Fruit fly (Drosophila melanogaster) whole organism, embryonic: ENCODE results near the gene sau.

ENCODE experiments used
- ATbp ChIP-seq: fragments of 200-800 bp; sonication (Bioruptor generic); optimal IDR thresholded peaks from 2 replicates; lab custom pipeline; 2017; ENCODE audit warnings: missing biosample characterization, mild to moderate bottlenecking, missing genetic modification characterization, missing genetic modification reagents
- Ada2b ChIP-seq: fragments of 200-800 bp; sonication (Bioruptor generic); IDR thresholded peaks from 2 replicates; pipeline ENCODE4 v1.3.6; 2022; ENCODE audit warnings: missing biosample characterization, missing genetic modification characterization
- Asciz ChIP-seq: fragments of 200-800 bp; sonication (Bioruptor generic); optimal IDR thresholded peaks from 2 replicates; lab custom pipeline; 2017; ENCODE audit warnings: missing biosample characterization, mild to moderate bottlenecking, missing genetic modification characterization, missing genetic modification reagents
- BtbVII ChIP-seq: fragments of 200-800 bp; sonication (Bioruptor generic); optimal IDR thresholded peaks from 3 replicates; lab custom pipeline; 2017; ENCODE audit warnings: missing biosample characterization, mild to moderate bottlenecking, missing genetic modification characterization
- CG1024 ChIP-seq: fragments of 200-800 bp; sonication (Bioruptor generic); IDR thresholded peaks from 2 replicates; pipeline ENCODE4 v1.3.6; 2022; ENCODE audit warnings: missing biosample characterization, missing genetic modification characterization
- CG10321 ChIP-seq: fragments of 200-800 bp; sonication (Bioruptor generic); IDR thresholded peaks from 2 replicates; pipeline ENCODE4 v1.3.6; 2022; ENCODE audit warnings: missing biosample characterization, missing genetic modification characterization
- CG11723 ChIP-seq: fragments of 200-800 bp; sonication (Bioruptor generic); optimal IDR thresholded peaks from 2 replicates; lab custom pipeline; 2017; ENCODE audit warnings: missing biosample characterization, mild to moderate bottlenecking, missing genetic modification characterization
- CG12155 ChIP-seq: fragments of 200-800 bp; sonication (Bioruptor generic); optimal IDR thresholded peaks from 3 replicates; lab custom pipeline; 2016; ENCODE audit warnings: missing biosample characterization, missing genetic modification characterization
- CG1529 ChIP-seq: fragments of 200-800 bp; sonication (Bioruptor generic); optimal IDR thresholded peaks from 3 replicates; lab custom pipeline; 2018; ENCODE audit warnings: missing biosample characterization, missing genetic modification characterization
- CG15479 ChIP-seq: fragments of 200-800 bp; sonication (Bioruptor generic); optimal IDR thresholded peaks from 3 replicates; lab custom pipeline; 2019; ENCODE audit warnings: missing biosample characterization, mild to moderate bottlenecking, missing genetic modification characterization, moderate library complexity
- CG17568 ChIP-seq: fragments of 200-800 bp; sonication (Bioruptor generic); optimal IDR thresholded peaks from 2 replicates; lab custom pipeline; 2018; ENCODE audit warnings: missing biosample characterization, mild to moderate bottlenecking, missing genetic modification characterization, moderate library complexity
- CG17802 ChIP-seq: fragments of 200-800 bp; sonication (Bioruptor generic); optimal IDR thresholded peaks from 2 replicates; lab custom pipeline; 2018; ENCODE audit warnings: missing biosample characterization, mild to moderate bottlenecking, missing genetic modification characterization, moderate library complexity
- CG17912 ChIP-seq: fragments of 200-800 bp; sonication (Bioruptor generic); optimal IDR thresholded peaks from 2 replicates; lab custom pipeline; 2018; ENCODE audit warnings: missing biosample characterization, mild to moderate bottlenecking, missing genetic modification characterization
- CG3407 ChIP-seq: fragments of 200-800 bp; sonication (Bioruptor generic); optimal IDR thresholded peaks from 2 replicates; lab custom pipeline; 2018; ENCODE audit warnings: missing biosample characterization, mild to moderate bottlenecking, missing genetic modification characterization
- CG6254 ChIP-seq: fragments of 200-800 bp; sonication (Bioruptor generic); optimal IDR thresholded peaks from 3 replicates; lab custom pipeline; 2017; ENCODE audit warnings: mild to moderate bottlenecking, missing biosample characterization, missing genetic modification reagents, missing genetic modification characterization
- CG7745 ChIP-seq: fragments of 200-800 bp; sonication (Bioruptor generic); optimal IDR thresholded peaks from 2 replicates; lab custom pipeline; 2018; ENCODE audit warnings: missing biosample characterization, mild to moderate bottlenecking, missing genetic modification characterization, moderate library complexity
- CG8359 ChIP-seq: fragments of 200-800 bp; sonication (Bioruptor generic); optimal IDR thresholded peaks from 2 replicates; lab custom pipeline; 2017; ENCODE audit warnings: missing biosample characterization, mild to moderate bottlenecking, missing genetic modification characterization, borderline replicate concordance
- CG9727 ChIP-seq: fragments of 200-800 bp; sonication (Bioruptor generic); optimal IDR thresholded peaks from 3 replicates; lab custom pipeline; 2017; ENCODE audit warnings: missing biosample characterization, mild to moderate bottlenecking, missing genetic modification characterization
- CrebB ChIP-seq: fragments of 200-800 bp; sonication (Bioruptor generic); optimal IDR thresholded peaks from 3 replicates; lab custom pipeline; 2018; ENCODE audit warnings: missing biosample characterization, mild to moderate bottlenecking, missing genetic modification characterization
- Dbx ChIP-seq: fragments of 200-800 bp; sonication (Bioruptor generic); IDR thresholded peaks from 3 replicates; pipeline ENCODE4 v1.3.6; 2022; ENCODE audit warnings: missing biosample characterization, missing genetic modification characterization
- Doc2 ChIP-seq: fragments of 200-800 bp; sonication (Bioruptor generic); IDR thresholded peaks from 2 replicates; pipeline ENCODE4 v1.3.6; 2022; ENCODE audit warnings: missing biosample characterization, missing genetic modification characterization
- Dp ChIP-seq: fragments of 200-800 bp; sonication (Bioruptor generic); optimal IDR thresholded peaks from 2 replicates; lab custom pipeline; 2018; ENCODE audit warnings: missing biosample characterization, mild to moderate bottlenecking, missing genetic modification characterization, moderate library complexity
- Eip74EF ChIP-seq, 2 experiments: fragments of 200-800 bp in 1 of 2; fragments of >200 bp in 1 of 2; sonication (Bioruptor generic) in 1 of 2; optimal IDR thresholded peaks; 2 replicates each; lab custom pipeline; 2017 to 2019; ENCODE audit warnings: missing biosample characterization in 2 of 2, missing genetic modification characterization in 2 of 2, mild to moderate bottlenecking in 1 of 2, moderate library complexity in 1 of 2
- Gug ChIP-seq: fragments of 200-800 bp; sonication (Bioruptor generic); IDR thresholded peaks from 4 replicates; pipeline ENCODE4 v1.3.6; 2022; ENCODE audit warnings: missing biosample characterization, missing genetic modification characterization
- Mad ChIP-seq: fragments of 200-800 bp; sonication (Bioruptor generic); optimal IDR thresholded peaks from 2 replicates; lab custom pipeline; 2016; ENCODE audit warnings: missing biosample characterization, missing genetic modification characterization
- Med ChIP-seq: fragments of 200-800 bp; sonication (Bioruptor generic); peaks from one replicate; lab custom pipeline; 2016; ENCODE audit warnings: missing biosample characterization, missing genetic modification characterization, mild to moderate bottlenecking, inconsistent platforms, moderate library complexity
- NFAT ChIP-seq: fragments of 200-800 bp; sonication (Bioruptor generic); IDR thresholded peaks from 2 replicates; pipeline ENCODE4 v1.3.6; 2022; ENCODE audit warnings: missing biosample characterization, missing genetic modification characterization
- Neu2 ChIP-seq: fragments of 200-800 bp; sonication (Bioruptor generic); optimal IDR thresholded peaks from 3 replicates; lab custom pipeline; 2016; ENCODE audit warnings: missing biosample characterization, missing genetic modification characterization, borderline replicate concordance
- PHDP ChIP-seq: fragments of 200-800 bp; sonication (Bioruptor generic); optimal IDR thresholded peaks from 3 replicates; lab custom pipeline; 2018; ENCODE audit warnings: missing biosample characterization, mild to moderate bottlenecking, missing genetic modification characterization, moderate library complexity
- Rfx ChIP-seq: fragments of 200-800 bp; sonication (Bioruptor generic); IDR thresholded peaks from 2 replicates; pipeline ENCODE4 v1.3.6; 2022; ENCODE audit warnings: missing biosample characterization, missing genetic modification characterization
- Spps ChIP-seq: fragments of 200-800 bp; sonication (Bioruptor generic); optimal IDR thresholded peaks from 2 replicates; lab custom pipeline; 2018; ENCODE audit warnings: missing biosample characterization, mild to moderate bottlenecking, missing genetic modification characterization
- Xbp1 ChIP-seq: fragments of 200-800 bp; sonication (Bioruptor generic); optimal IDR thresholded peaks from 3 replicates; lab custom pipeline; 2016; ENCODE audit warnings: missing biosample characterization, mild to moderate bottlenecking, missing genetic modification characterization
- al ChIP-seq: fragments of 200-800 bp; sonication (Bioruptor generic); IDR thresholded peaks from 2 replicates; pipeline ENCODE4 v1.3.6; 2022; ENCODE audit warnings: missing biosample characterization, missing genetic modification characterization
- cas ChIP-seq: fragments of 200-800 bp; sonication (Bioruptor generic); IDR thresholded peaks from 2 replicates; pipeline ENCODE4 v1.3.6; 2022; ENCODE audit warnings: missing biosample characterization, missing genetic modification characterization
- cato ChIP-seq: fragments of 200-800 bp; sonication (Bioruptor generic); optimal IDR thresholded peaks from 2 replicates; lab custom pipeline; 2016; ENCODE audit warnings: missing biosample characterization, missing genetic modification characterization, borderline replicate concordance
- crc ChIP-seq: fragments of 200-800 bp; sonication (Bioruptor generic); optimal IDR thresholded peaks from 2 replicates; lab custom pipeline; 2016; ENCODE audit warnings: missing biosample characterization, missing genetic modification characterization
- ems ChIP-seq: fragments of 200-800 bp; sonication (Bioruptor generic); optimal IDR thresholded peaks from 3 replicates; lab custom pipeline; 2016; ENCODE audit warnings: missing biosample characterization, missing genetic modification characterization
- ewg ChIP-seq: fragments of 200-800 bp; sonication (Bioruptor generic); optimal IDR thresholded peaks from 3 replicates; lab custom pipeline; 2017; ENCODE audit warnings: mild to moderate bottlenecking, missing biosample characterization, missing genetic modification reagents, missing genetic modification characterization
- gt ChIP-seq: fragments of 200-800 bp; sonication (Bioruptor generic); IDR thresholded peaks from 2 replicates; pipeline ENCODE4 v1.3.6; 2022; ENCODE audit warnings: missing biosample characterization, missing genetic modification characterization
- h ChIP-seq: fragments of >200 bp; optimal IDR thresholded peaks from 2 replicates; lab custom pipeline; 2017
- hkb ChIP-seq, 2 experiments: fragments of 200-800 bp in 1 of 2; fragments of >200 bp in 1 of 2; sonication (Bioruptor generic) in 1 of 2; IDR thresholded peaks in 1 of 2; optimal IDR thresholded peaks in 1 of 2; 2 replicates each; pipeline versions ENCODE4 v1.3.6 to Lab custom; 2017 to 2022; ENCODE audit warnings: missing biosample characterization in 1 of 2, missing genetic modification characterization in 1 of 2
- lab ChIP-seq: fragments of 200-800 bp; sonication (Bioruptor generic); optimal IDR thresholded peaks from 3 replicates; lab custom pipeline; 2017; ENCODE audit warnings: missing biosample characterization, missing genetic modification characterization, mild to moderate bottlenecking, moderate library complexity, missing genetic modification reagents
- lmd ChIP-seq: fragments of 200-800 bp; sonication (Bioruptor generic); IDR thresholded peaks from 2 replicates; pipeline ENCODE4 v1.3.6; 2022; ENCODE audit warnings: missing biosample characterization, missing genetic modification characterization
- luna ChIP-seq: fragments of 200-800 bp; sonication (Bioruptor generic); optimal IDR thresholded peaks from 2 replicates; lab custom pipeline; 2016; ENCODE audit warnings: missing biosample characterization, missing genetic modification characterization
- nmo ChIP-seq: fragments of 200-800 bp; sonication (Bioruptor generic); optimal IDR thresholded peaks from 2 replicates; lab custom pipeline; 2018; ENCODE audit warnings: missing biosample characterization, mild to moderate bottlenecking, missing genetic modification characterization, moderate library complexity
- onecut ChIP-seq: fragments of 200-800 bp; sonication (Bioruptor generic); IDR thresholded peaks from 2 replicates; pipeline ENCODE4 v1.3.6; 2022; ENCODE audit warnings: missing biosample characterization, missing genetic modification characterization
- seq ChIP-seq: fragments of 200-800 bp; sonication (Bioruptor generic); IDR thresholded peaks from 2 replicates; pipeline ENCODE4 v1.3.6; 2022; ENCODE audit warnings: missing biosample characterization, missing genetic modification characterization
- vvl ChIP-seq: fragments of 200-800 bp; sonication (Bioruptor generic); IDR thresholded peaks from 2 replicates; pipeline ENCODE4 v1.3.6; 2022; ENCODE audit warnings: missing biosample characterization, missing genetic modification characterization
- wor ChIP-seq: fragments of 200-800 bp; sonication (Bioruptor generic); IDR thresholded peaks from 2 replicates; pipeline ENCODE4 v1.3.6; 2022; ENCODE audit warnings: missing biosample characterization, missing genetic modification characterization

The sau gene

DNA sequence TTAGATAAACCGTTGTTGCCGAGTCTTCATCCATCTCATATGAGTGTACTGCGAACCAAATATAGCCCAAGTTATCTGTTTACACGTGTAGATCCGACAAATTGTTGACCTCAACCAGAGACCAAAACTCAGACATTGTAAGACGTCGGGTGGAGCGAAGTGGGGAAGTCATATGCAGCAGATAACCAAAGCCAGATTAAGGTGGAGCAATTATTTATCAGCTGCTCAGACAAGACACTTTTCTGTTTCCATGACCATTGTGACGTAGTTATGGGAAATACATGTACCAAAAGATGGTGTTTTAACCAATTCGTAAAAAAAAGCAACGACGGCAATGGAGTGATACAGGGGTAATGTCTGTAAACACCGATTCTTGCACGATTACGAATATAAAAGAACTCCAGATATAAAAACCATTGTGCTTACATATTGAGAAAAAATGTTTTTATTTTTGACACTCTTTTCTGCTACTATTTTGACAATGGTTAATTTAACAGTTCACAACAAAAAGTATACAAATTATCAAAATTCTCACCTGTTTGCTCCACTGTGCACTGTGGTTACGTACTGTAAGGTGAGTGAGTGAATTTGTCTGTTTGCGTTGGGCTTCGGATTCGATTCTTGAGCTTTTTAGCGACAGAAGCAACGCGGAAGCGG lies 48.7 kb upstream of the sau start (continued):
- TF ChIP-seq ATbp (GFP tag; lab: Kevin White, UChicago) (no peak), cas (GFP tag; lab: Robert Waterston, UW) (no peak), PHDP (tag; lab: Kevin White, UChicago) (peak; percentile 50), BtbVII (GFP tag; lab: Kevin White, UChicago) (no peak), Gug (GFP tag; lab: Robert Waterston, UW) (0 out of 4 replicates have a peak, but pooled peaks have one; percentile 4), luna (GFP tag; lab: Kevin White, UChicago) (no peak), Spps (tag; lab: Kevin White, UChicago) (no peak), CG3407 (GFP tag; lab: Kevin White, UChicago) (no peak), crc (GFP tag; lab: Kevin White, UChicago) (no peak), NFAT (GFP tag; lab: Robert Waterston, UW) (no peak), CG17568 (GFP tag; lab: Kevin White, UChicago) (no peak), Ada2b (GFP tag; lab: Robert Waterston, UW) (peak; percentile 61), lmd (peak; percentile 55), Eip74EF (GFP tag; optimal IDR thresholded peaks at IDR 0.05; lab: Kevin White, UChicago) (no peak), ewg (GFP tag; lab: Kevin White, UChicago) (peak; percentile 17), CG11723 (GFP tag; lab: Kevin White, UChicago) (no peak), CG15479 (GFP tag; lab: Kevin White, UChicago) (no peak), CG10321 (no peak), ems (GFP tag; lab: Kevin White, UChicago) (peak; percentile 9), CG1024 (no peak; the same call in 1 of the 2 replicates), CG7745 (tag; lab: Kevin White, UChicago) (no peak), Dp (GFP tag; lab: Kevin White, UChicago) (no peak), Asciz (GFP tag; lab: Kevin White, UChicago) (no peak), CrebB (tag; lab: Kevin White, UChicago) (no peak), cato (GFP tag; lab: Kevin White, UChicago) (no peak), vvl (GFP tag; lab: Robert Waterston, UW) (peak; percentile 66), CG12155 (peak; percentile 42), gt (GFP tag; lab: Robert Waterston, UW) (no peak), nmo (GFP tag; lab: Kevin White, UChicago) (peak; percentile 31), seq (GFP tag; lab: Robert Waterston, UW) (no peak), CG17802 (tag; lab: Kevin White, UChicago) (no peak), Mad (no peak), CG6254 (GFP tag; lab: Kevin White, UChicago) (no peak), Dbx (GFP tag; lab: Robert Waterston, UW) (0 out of 3 replicates have a peak, but pooled peaks have one; percentile 28), Doc2 (GFP tag; lab: Robert Waterston, UW) (no peak), lab (GFP tag; lab: Kevin White, UChicago) (peak; percentile 23), CG8359 (GFP tag; lab: Kevin White, UChicago) (no peak), CG9727 (peak; percentile 42), CG1529 (GFP tag; lab: Kevin White, UChicago) (no peak), hkb (optimal IDR thresholded peaks at IDR 0.05; lab: Kevin White, UChicago) (no peak), hkb (GFP tag; IDR thresholded peaks at IDR 0.05; lab: Robert Waterston, UW) (peak; percentile 36; the same call in 1 of the 2 replicates), al (GFP tag; lab: Robert Waterston, UW) (peak; percentile 55), Neu2 (GFP tag; lab: Kevin White, UChicago) (no peak), CG17912 (GFP tag; lab: Kevin White, UChicago) (no peak), Rfx (GFP tag; lab: Robert Waterston, UW) (peak; percentile 62; the same call in 1 of the 2 replicates), Xbp1 (GFP tag; lab: Kevin White, UChicago) (peak; percentile 48), h (no peak), wor (GFP tag; lab: Robert Waterston, UW) (no peak), onecut (GFP tag; lab: Robert Waterston, UW) (no peak), Med (GFP tag; lab: Kevin White, UChicago) (peak; percentile 93)
